Worm (Caenorhabditis elegans) whole organism, late embryonic: Measurements from ENCODE around the gene C56E6.2.

Source experiments
- ama-1 ChIP-seq: fragments of 150-350 bp; optimal IDR thresholded peaks from 2 replicates; lab custom pipeline; 2014
- ceh-2 ChIP-seq: sonication (generic microtip); optimal IDR thresholded peaks from 2 replicates; lab custom pipeline; 2016; ENCODE audit warnings: missing genotype, missing genetic modification characterization, missing compliant biosample characterization
- ceh-22 ChIP-seq: sonication (generic microtip); optimal IDR thresholded peaks from 2 replicates; lab custom pipeline; 2017; ENCODE audit warnings: missing biosample characterization, missing genetic modification characterization
- ceh-45 ChIP-seq: fragments of 200-800 bp; sonication (Bioruptor generic); IDR thresholded peaks from 2 replicates; pipeline ENCODE4 v1.3.6; 2022; ENCODE audit warnings: missing genetic modification reagents, missing genetic modification characterization, missing compliant biosample characterization
- hlh-8 ChIP-seq: sonication (generic microtip); optimal IDR thresholded peaks from 2 replicates; lab custom pipeline; 2016; ENCODE audit warnings: missing genotype, missing genetic modification characterization, missing compliant biosample characterization
- lin-11 ChIP-seq: fragments of 200-800 bp; sonication (Bioruptor generic); optimal IDR thresholded peaks from 2 replicates; lab custom pipeline; 2018; ENCODE audit warnings: mild to moderate bottlenecking, missing genetic modification characterization, missing compliant biosample characterization
- mec-3 ChIP-seq: sonication (generic microtip); optimal IDR thresholded peaks from 2 replicates; lab custom pipeline; 2016; ENCODE audit warnings: borderline replicate concordance, missing genetic modification characterization, missing compliant biosample characterization
- nhr-11 ChIP-seq: fragments of 150-350 bp; optimal IDR thresholded peaks from 2 replicates; lab custom pipeline; 2014; ENCODE audit warnings: missing biosample characterization, missing genetic modification characterization
- pha-4 ChIP-seq: fragments of 150-350 bp; optimal IDR thresholded peaks from 2 replicates; lab custom pipeline; 2018; ENCODE audit warnings: missing biosample characterization, missing genetic modification reagents, missing genetic modification characterization
- rnt-1 ChIP-seq: sonication (generic microtip); optimal IDR thresholded peaks from 2 replicates; lab custom pipeline; 2016; ENCODE audit warnings: missing genetic modification characterization, missing compliant biosample characterization

DNA sequence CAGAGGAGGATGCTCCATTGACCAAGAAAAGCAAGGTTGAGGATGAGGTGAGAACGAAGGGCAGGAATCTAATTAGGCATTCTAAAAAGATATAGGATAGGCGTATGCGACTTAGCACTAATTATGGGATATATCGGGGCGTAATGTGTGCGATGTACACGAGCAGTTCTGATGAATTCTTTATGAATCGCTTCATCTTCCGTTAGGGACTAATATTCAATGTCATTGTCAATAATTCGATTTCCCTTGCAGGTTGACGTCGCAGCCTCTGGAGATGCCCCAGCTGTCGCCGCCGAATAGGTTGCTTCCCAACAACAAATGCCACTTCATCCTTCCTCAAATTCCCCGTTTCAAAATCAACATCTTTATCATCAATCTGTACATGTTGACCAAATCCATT, 31.6 kb upstream of the C56E6.2 start:
- TF ChIP-seq ama-1 (lab: Kevin White, UChicago) (no peak), ceh-45 (GFP tag; lab: Robert Waterston, UW) (no peak), nhr-11 (no peak), pha-4 (tag; lab: Kevin White, UChicago) (no peak), lin-11 (tag; lab: Kevin White, UChicago) (no peak), hlh-8 (no peak), mec-3 (no peak), ceh-22 (tag; lab: Kevin White, UChicago) (no peak), rnt-1 (tag; lab: Kevin White, UChicago) (no peak), ceh-2 (tag; lab: Kevin White, UChicago) (no peak)
